Fruit fly (Drosophila melanogaster) whole organism, embryonic: ENCODE measurements around the gene GstD8.

Experiments used
- B-H1 ChIP-seq: fragments of 200-800 bp; sonication (Bioruptor generic); IDR thresholded peaks from 3 replicates; pipeline ENCODE4 v1.3.6; 2022; ENCODE audit warnings: missing biosample characterization, missing genetic modification characterization
- Bgb ChIP-seq: fragments of 200-800 bp; sonication (Bioruptor generic); IDR thresholded peaks from 2 replicates; pipeline ENCODE4 v1.3.6; 2022; ENCODE audit warnings: missing biosample characterization, missing genetic modification characterization; ENCODE audit not compliant: partially characterized antibody
- CG10979 ChIP-seq: fragments of 200-800 bp; sonication (Bioruptor generic); optimal IDR thresholded peaks from 2 replicates; lab custom pipeline; 2018; ENCODE audit warnings: missing biosample characterization, mild to moderate bottlenecking, missing genetic modification characterization, moderate library complexity
- CG14860 ChIP-seq: fragments of 200-800 bp; sonication (Bioruptor generic); IDR thresholded peaks from 3 replicates; pipeline ENCODE4 v1.3.6; 2022; ENCODE audit warnings: missing biosample characterization, missing genetic modification characterization; ENCODE audit not compliant: partially characterized antibody
- CG2199 ChIP-seq: fragments of 200-800 bp; sonication (Bioruptor generic); IDR thresholded peaks from 3 replicates; pipeline ENCODE4 v1.3.6; 2022; ENCODE audit warnings: missing biosample characterization, missing genetic modification characterization
- CG34224 ChIP-seq: fragments of 200-800 bp; sonication (Bioruptor generic); IDR thresholded peaks from 3 replicates; pipeline ENCODE4 v1.3.6; 2022; ENCODE audit warnings: missing biosample characterization, missing genetic modification characterization; ENCODE audit not compliant: partially characterized antibody
- CG3726 ChIP-seq: fragments of 200-800 bp; sonication (Bioruptor generic); IDR thresholded peaks from 3 replicates; pipeline ENCODE4, ENCODE4 v1.3.6; 2022; ENCODE audit warnings: missing biosample characterization, missing genetic modification characterization
- CG6791 ChIP-seq: fragments of 200-800 bp; sonication (Bioruptor generic); IDR thresholded peaks from 3 replicates; pipeline ENCODE4 v1.3.6; 2022; ENCODE audit warnings: missing biosample characterization, missing genetic modification characterization; ENCODE audit not compliant: partially characterized antibody
- CG6854 ChIP-seq: fragments of 200-800 bp; sonication (Bioruptor generic); optimal IDR thresholded peaks from 3 replicates; lab custom pipeline; 2017; ENCODE audit warnings: missing biosample characterization, mild to moderate bottlenecking, missing genetic modification characterization
- CoRest ChIP-seq: fragments of 200-800 bp; sonication (Bioruptor generic); optimal IDR thresholded peaks from 3 replicates; lab custom pipeline; 2018; ENCODE audit warnings: missing biosample characterization, mild to moderate bottlenecking, missing genetic modification characterization, moderate library complexity
- D19A ChIP-seq: fragments of 200-800 bp; optimal IDR thresholded peaks from 3 replicates; lab custom pipeline; 2019; ENCODE audit warnings: missing biosample characterization, mild to moderate bottlenecking, missing genetic modification characterization, moderate library complexity
- Doc3 ChIP-seq: fragments of 200-800 bp; sonication (Bioruptor generic); IDR thresholded peaks from 3 replicates; pipeline ENCODE4 v1.3.6; 2022; ENCODE audit warnings: missing biosample characterization, missing genetic modification characterization; ENCODE audit not compliant: partially characterized antibody
- HLH3B ChIP-seq: fragments of 200-800 bp; sonication (Bioruptor generic); IDR thresholded peaks from 2 replicates; pipeline ENCODE4 v1.3.6; 2022; ENCODE audit warnings: missing biosample characterization, missing genetic modification characterization
- HLHmδ ChIP-seq: fragments of 200-800 bp; sonication (Bioruptor generic); optimal IDR thresholded peaks from 2 replicates; lab custom pipeline; 2018; ENCODE audit warnings: missing biosample characterization, mild to moderate bottlenecking, missing genetic modification characterization, moderate library complexity
- HmgZ ChIP-seq: fragments of 200-800 bp; sonication (Bioruptor generic); optimal IDR thresholded peaks from 2 replicates; lab custom pipeline; 2018; ENCODE audit warnings: missing biosample characterization, mild to moderate bottlenecking, missing genetic modification characterization
- MBD-R2 ChIP-seq: fragments of 200-800 bp; sonication (Bioruptor generic); IDR thresholded peaks from 2 replicates; pipeline ENCODE4 v1.3.6; 2022; ENCODE audit warnings: missing biosample characterization, missing genetic modification characterization
- Poxn ChIP-seq: fragments of 200-800 bp; sonication (Bioruptor generic); IDR thresholded peaks from 2 replicates; pipeline ENCODE4 v1.3.6; 2022; ENCODE audit warnings: missing biosample characterization, missing genetic modification characterization
- Scr ChIP-seq: fragments of 200-800 bp; sonication (Bioruptor generic); IDR thresholded peaks from 2 replicates; pipeline ENCODE4 v1.3.6; 2022; ENCODE audit warnings: missing biosample characterization, missing genetic modification characterization; ENCODE audit not compliant: partially characterized antibody
- Sin3A ChIP-seq: fragments of >200 bp; optimal IDR thresholded peaks from 2 replicates; lab custom pipeline; 2018
- Sry-β ChIP-seq: fragments of 200-800 bp; sonication (Bioruptor generic); optimal IDR thresholded peaks from 2 replicates; lab custom pipeline; 2018; ENCODE audit warnings: missing biosample characterization, mild to moderate bottlenecking, missing genetic modification characterization, moderate library complexity
- Vsx1 ChIP-seq: fragments of 200-800 bp; sonication (Bioruptor generic); optimal IDR thresholded peaks from 2 replicates; lab custom pipeline; 2017; ENCODE audit warnings: missing biosample characterization, mild to moderate bottlenecking, missing genetic modification characterization, missing genetic modification reagents
- Xbp1 ChIP-seq: fragments of 200-800 bp; sonication (Bioruptor generic); optimal IDR thresholded peaks from 3 replicates; lab custom pipeline; 2016; ENCODE audit warnings: missing biosample characterization, mild to moderate bottlenecking, missing genetic modification characterization
- YL-1 ChIP-seq: fragments of 200-800 bp; sonication (Bioruptor generic); optimal IDR thresholded peaks from 3 replicates; lab custom pipeline; 2017; ENCODE audit warnings: missing biosample characterization, mild to moderate bottlenecking, missing genetic modification characterization
- aop ChIP-seq: fragments of 200-800 bp; sonication (Bioruptor generic); IDR thresholded peaks from 2 replicates; pipeline ENCODE4 v1.3.6; 2022; ENCODE audit warnings: missing biosample characterization, missing genetic modification characterization
- az2 ChIP-seq: fragments of 200-800 bp; sonication (Bioruptor generic); optimal IDR thresholded peaks from 3 replicates; lab custom pipeline; 2016; ENCODE audit warnings: missing biosample characterization, missing genetic modification characterization
- bbx ChIP-seq: fragments of 200-800 bp; sonication (Bioruptor generic); IDR thresholded peaks from 2 replicates; pipeline ENCODE4 v1.3.6; 2022; ENCODE audit warnings: missing biosample characterization, missing genetic modification characterization; ENCODE audit not compliant: partially characterized antibody
- chif ChIP-seq, 2 experiments: fragments of 200-800 bp; sonication (Bioruptor generic); optimal IDR thresholded peaks; 3 replicates each; lab custom pipeline; 2016; ENCODE audit warnings: missing biosample characterization in 2 of 2, missing genetic modification characterization in 2 of 2
- croc ChIP-seq: fragments of 200-800 bp; sonication (Bioruptor generic); conservative IDR thresholded peaks from 3 replicates; pipeline ENCODE4 v1.3.6; 2022; ENCODE audit warnings: missing biosample characterization, missing genetic modification characterization
- exex ChIP-seq: fragments of 200-800 bp; sonication (Bioruptor generic); optimal IDR thresholded peaks from 4 replicates; lab custom pipeline; 2018; ENCODE audit warnings: missing biosample characterization, mild to moderate bottlenecking, missing genetic modification characterization, moderate library complexity
- ftz-f1 ChIP-seq: fragments of 200-800 bp; sonication (Bioruptor generic); optimal IDR thresholded peaks from 2 replicates; lab custom pipeline; 2016; ENCODE audit warnings: missing biosample characterization, missing genetic modification characterization
- gem ChIP-seq: fragments of 200-800 bp; sonication (Bioruptor generic); optimal IDR thresholded peaks from 2 replicates; lab custom pipeline; 2019; ENCODE audit warnings: missing biosample characterization, mild to moderate bottlenecking, missing genetic modification characterization, moderate library complexity
- gfzf ChIP-seq: fragments of 200-800 bp; sonication (Bioruptor generic); optimal IDR thresholded peaks from 2 replicates; lab custom pipeline; 2016; ENCODE audit warnings: missing biosample characterization, mild to moderate bottlenecking, missing genetic modification characterization, moderate library complexity
- grau ChIP-seq: fragments of 200-800 bp; optimal IDR thresholded peaks from 3 replicates; lab custom pipeline; 2019; ENCODE audit warnings: missing biosample characterization, mild to moderate bottlenecking, missing genetic modification characterization, moderate library complexity
- gro ChIP-seq: fragments of 200-800 bp; sonication (Bioruptor generic); optimal IDR thresholded peaks from 2 replicates; lab custom pipeline; 2016; ENCODE audit warnings: missing biosample characterization, missing genetic modification characterization
- pho ChIP-seq: fragments of 200-800 bp; sonication (Bioruptor generic); optimal IDR thresholded peaks from 2 replicates; lab custom pipeline; 2016; ENCODE audit warnings: missing biosample characterization, missing genetic modification characterization
- prd ChIP-seq, 3 experiments: fragments of >200 bp in 2 of 3; fragments of 200-800 bp in 1 of 3; sonication (Bioruptor generic) in 1 of 3; optimal IDR thresholded peaks in 2 of 3; IDR thresholded peaks in 1 of 3; 2 replicates in 2 of 3; 3 replicates in 1 of 3; pipeline versions ENCODE4 v1.3.6 to Lab custom; 2017 to 2022; ENCODE audit warnings: missing biosample characterization in 1 of 3, missing genetic modification characterization in 1 of 3
- pzg ChIP-seq: fragments of 200-800 bp; sonication (Bioruptor generic); optimal IDR thresholded peaks from 3 replicates; lab custom pipeline; 2018; ENCODE audit warnings: missing biosample characterization, mild to moderate bottlenecking, missing genetic modification characterization, moderate library complexity
- sc ChIP-seq, 3 experiments: fragments of >200 bp in 2 of 3; fragments of 200-800 bp in 1 of 3; sonication (Bioruptor generic) in 1 of 3; optimal IDR thresholded peaks; 2 replicates in 2 of 3; 3 replicates in 1 of 3; lab custom pipeline; 2017; ENCODE audit warnings: mild to moderate bottlenecking in 1 of 3, missing biosample characterization in 1 of 3, missing genetic modification characterization in 1 of 3, missing genetic modification reagents in 1 of 3
- sd ChIP-seq: fragments of 200-800 bp; sonication (Bioruptor generic); optimal IDR thresholded peaks from 3 replicates; lab custom pipeline; 2018; ENCODE audit warnings: missing biosample characterization, mild to moderate bottlenecking, missing genetic modification characterization, moderate library complexity
- stc ChIP-seq: fragments of 200-800 bp; sonication (Bioruptor generic); IDR thresholded peaks from 2 replicates; pipeline ENCODE4 v1.3.6; 2022; ENCODE audit warnings: missing biosample characterization, missing genetic modification characterization
- stwl ChIP-seq: fragments of 200-800 bp; sonication (Bioruptor generic); optimal IDR thresholded peaks from 3 replicates; lab custom pipeline; 2018; ENCODE audit warnings: missing biosample characterization, mild to moderate bottlenecking, missing genetic modification characterization, moderate library complexity
- tna ChIP-seq: fragments of 200-800 bp; sonication (Bioruptor generic); IDR thresholded peaks from 2 replicates; pipeline ENCODE4 v1.3.6; 2022; ENCODE audit warnings: missing biosample characterization, missing genetic modification characterization; ENCODE audit not compliant: partially characterized antibody
- unc-4 ChIP-seq: fragments of 200-800 bp; sonication (Bioruptor generic); IDR thresholded peaks from 2 replicates; pipeline ENCODE4 v1.3.6; 2022; ENCODE audit warnings: missing biosample characterization, missing genetic modification characterization; ENCODE audit not compliant: partially characterized antibody
- zen2 ChIP-seq: fragments of 200-800 bp; sonication (Bioruptor generic); IDR thresholded peaks from 3 replicates; pipeline ENCODE4 v1.3.6; 2022; ENCODE audit warnings: missing biosample characterization, missing genetic modification characterization; ENCODE audit not compliant: partially characterized antibody

GstD8 gene

DNA sequence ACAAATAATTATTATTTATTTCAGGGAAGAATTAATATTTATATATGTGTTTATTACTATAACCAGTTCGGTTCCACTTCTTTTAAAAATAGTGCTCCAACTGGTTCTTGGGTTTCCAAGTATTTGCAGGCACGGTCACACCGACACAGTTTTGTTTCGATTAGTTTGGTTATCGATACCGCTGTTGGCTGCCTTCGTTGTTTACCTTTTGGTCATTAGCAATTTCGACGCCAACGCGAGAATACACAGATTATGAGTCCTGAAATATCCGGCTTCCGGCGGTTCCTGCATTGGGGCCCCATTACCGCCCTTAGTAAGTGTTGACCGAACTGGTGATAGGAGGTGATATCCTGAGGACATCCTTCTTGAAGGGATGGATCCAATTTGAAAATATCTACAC is 28.4 kb downstream of the GstD8 start, which contains the start of gene CG5196 (continued):
- no peak for TF ChIP-seq chif (GFP tag; optimal IDR thresholded peaks at IDR 0.05; lab: Kevin White, UChicago)
- TF ChIP-seq CoRest: peak; percentile 5
- TF ChIP-seq D19A (tag; lab: Kevin White, UChicago): peak; percentile 1
- peak; percentile 75 for TF ChIP-seq gfzf
- TF ChIP-seq stc (GFP tag; lab: Robert Waterston, UW): 0 out of 2 replicates have a peak, but pooled peaks have one; percentile 25
- peak; percentile 49; the same call in 2 of the 3 replicates for TF ChIP-seq Doc3 (GFP tag; lab: Robert Waterston, UW)
- TF ChIP-seq CG2199 (GFP tag; lab: Robert Waterston, UW): no peak
- TF ChIP-seq Bgb (GFP tag; lab: Robert Waterston, UW): peak; percentile 84
- peak; percentile 52 for TF ChIP-seq tna (GFP tag; lab: Robert Waterston, UW)
- TF ChIP-seq CG10979 (tag; lab: Kevin White, UChicago): peak; percentile 11
- TF ChIP-seq Vsx1 (GFP tag; lab: Kevin White, UChicago): peak; percentile 31
- peak; percentile 32 for TF ChIP-seq gro (GFP tag; lab: Kevin White, UChicago)
- TF ChIP-seq gem (tag; lab: Kevin White, UChicago): no peak
- peak; percentile 49 for TF ChIP-seq HLHmδ
- TF ChIP-seq CG6854 (GFP tag; lab: Kevin White, UChicago): peak; percentile 36
- peak; percentile 31 for TF ChIP-seq grau (tag; lab: Kevin White, UChicago)
- peak; percentile 77 for TF ChIP-seq bbx
- no peak for TF ChIP-seq sc (optimal IDR thresholded peaks at IDR 0.05; lab: Kevin White, UChicago)
- TF ChIP-seq sc (GFP tag; optimal IDR thresholded peaks at IDR 0.05; lab: Kevin White, UChicago): no peak
- peak; percentile 34 for TF ChIP-seq Sry-β

- no peak for TF ChIP-seq HLH3B (GFP tag; lab: Robert Waterston, UW)
- TF ChIP-seq exex: peak; percentile 59
- no peak for TF ChIP-seq sd (tag; lab: Kevin White, UChicago)
Measured at dm6 chr3R:12411449-12411848, 31.6 kb downstream of the GstD8 start.

dm6 chr3R:12413274-12413958 is 33.6 kb downstream of the GstD8 start, which contains the start of the genes Dip-C and pps:
Dip-C (minus strand) TSS chr3R:12413759.
pps (plus strand) TSS chr3R:12413828.
- TF ChIP-seq Sin3A (peak; percentile 61), B-H1 (no peak), stwl (tag; lab: Kevin White, UChicago) (peak; percentile 91), Poxn (GFP tag; lab: Robert Waterston, UW) (no peak), CG6791 (peak; percentile 81), HLH3B (GFP tag; lab: Robert Waterston, UW) (no peak), Xbp1 (GFP tag; lab: Kevin White, UChicago) (peak; percentile 3), HmgZ (peak; percentile 12), zen2 (GFP tag; lab: Robert Waterston, UW) (peak; percentile 55; the same call in 2 of the 3 replicates), croc (no peak), gfzf (peak; percentile 80), CG34224 (peak; percentile 70), ftz-f1 (peak; percentile 78), prd (optimal IDR thresholded peaks at IDR 0.05; lab: Kevin White, UChicago) (no peak), prd (GFP tag; IDR thresholded peaks at IDR 0.05; lab: Robert Waterston, UW) (no peak), az2 (no peak), pho (no peak), MBD-R2 (GFP tag; lab: Robert Waterston, UW) (peak; percentile 84), CG3726 (no peak), pzg (GFP tag; lab: Kevin White, UChicago) (peak; percentile 69), Scr (peak; percentile 76), unc-4 (peak; percentile 79), aop (GFP tag; lab: Robert Waterston, UW) (no peak), YL-1 (peak; percentile 84), CoRest (peak; percentile 46), CG14860 (GFP tag; lab: Robert Waterston, UW) (peak; percentile 35; the same call in 1 of the 3 replicates), Doc3 (GFP tag; lab: Robert Waterston, UW) (peak; percentile 65; the same call in 2 of the 3 replicates)
